Worm (Caenorhabditis elegans): ENCODE measurements around the gene sel-15.

Gene sel-15

DNA sequence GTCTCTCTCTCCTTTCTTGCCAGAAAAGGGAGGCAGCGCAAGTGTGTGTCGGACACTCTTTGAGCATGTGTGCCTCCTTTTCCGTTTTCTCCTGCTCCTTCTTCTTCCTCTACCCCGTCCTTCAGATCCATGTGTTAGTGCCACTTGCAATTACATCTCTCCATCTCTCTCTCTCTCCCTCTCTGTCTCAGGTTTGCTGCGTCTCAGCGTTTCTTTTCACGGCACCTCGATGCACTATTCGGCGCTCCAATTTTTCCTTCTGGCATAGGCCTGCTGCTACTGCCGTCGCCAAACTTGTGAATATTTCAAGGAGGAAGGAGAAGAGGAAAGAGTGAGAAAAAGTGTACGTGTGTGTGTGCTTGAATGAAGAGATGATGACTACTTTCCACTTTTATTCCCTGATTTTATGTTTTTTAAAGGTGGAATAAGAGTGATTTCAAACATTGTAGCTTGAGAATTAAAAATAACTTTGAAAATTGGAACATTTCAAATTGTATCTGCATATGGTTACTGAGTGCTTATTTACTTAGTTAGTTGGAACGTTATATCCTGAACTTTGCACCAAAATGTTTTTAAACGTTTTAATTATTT lies 27.9 kb downstream of the sel-15 start, which contains the start of gene W02B3.3:
W02B3.3 (minus strand) TSS at position 131 of the 591 bp plus-strand sequence.
- TF ChIP-seq lin-39 (tag; optimal IDR thresholded peaks at IDR 0.05) (no peak), nhr-23 (tag; optimal IDR thresholded peaks at IDR 0.05) (no peak), lin-11 (tag; optimal IDR thresholded peaks at IDR 0.05) (peak; percentile 35), elt-1 (tag; optimal IDR thresholded peaks at IDR 0.05) (no peak), ztf-1 (GFP tag; conservative IDR thresholded peaks at IDR 0.05) (no peak), elt-3 (tag; optimal IDR thresholded peaks at IDR 0.05) (no peak), peb-1 (tag; optimal IDR thresholded peaks at IDR 0.05) (no peak), nhr-6 (tag; optimal IDR thresholded peaks at IDR 0.05) (peak; percentile 50), gmeb-1 (tag; optimal IDR thresholded peaks at IDR 0.05) (no peak), nhr-11 (tag; optimal IDR thresholded peaks at IDR 0.05) (no peak), dmd-4 (tag; optimal IDR thresholded peaks at IDR 0.05) (no peak), snpc-4 (tag; optimal IDR thresholded peaks at IDR 0.05) (peak; percentile 29), unc-62 (GFP tag; optimal IDR thresholded peaks at IDR 0.05) (no peak), nhr-10 (tag; optimal IDR thresholded peaks at IDR 0.05) (no peak), ama-1 (optimal IDR thresholded peaks at IDR 0.05) (no peak), F13H6.1 (tag; optimal IDR thresholded peaks at IDR 0.05) (peak; percentile 76), sem-4 (tag; optimal IDR thresholded peaks at IDR 0.05) (no peak), nhr-12 (tag; optimal IDR thresholded peaks at IDR 0.05) (no peak), unc-39 (tag; optimal IDR thresholded peaks at IDR 0.05) (no peak), ZK546.5 (tag; optimal IDR thresholded peaks at IDR 0.05) (no peak), fos-1 (tag; optimal IDR thresholded peaks at IDR 0.05) (peak; percentile 11), aly-2 (tag; optimal IDR thresholded peaks at IDR 0.05) (no peak), zag-1 (tag; optimal IDR thresholded peaks at IDR 0.05) (peak; percentile 90), ceh-16 (tag; optimal IDR thresholded peaks at IDR 0.05) (no peak), nhr-129 (tag; optimal IDR thresholded peaks at IDR 0.05) (peak; percentile 92), nhr-77 (tag; optimal IDR thresholded peaks at IDR 0.05) (no peak), lin-13 (GFP tag; optimal IDR thresholded peaks at IDR 0.05) (no peak), unc-55 (GFP tag; optimal IDR thresholded peaks at IDR 0.05) (peak; percentile 97), nhr-25 (tag; optimal IDR thresholded peaks at IDR 0.05) (no peak), alr-1 (tag; optimal IDR thresholded peaks at IDR 0.05) (peak; percentile 27), blmp-1 (tag; optimal IDR thresholded peaks at IDR 0.05; ENCODE audit: insufficient read depth) (no peak), Y55F3AM.14 (GFP tag; optimal IDR thresholded peaks at IDR 0.05) (peak; percentile 10), ztf-4 (tag; optimal IDR thresholded peaks at IDR 0.05) (peak; percentile 41), ceh-82 (tag; optimal IDR thresholded peaks at IDR 0.05) (no peak), ztf-11 (tag; optimal IDR thresholded peaks at IDR 0.05) (no peak), nhr-237 (tag; optimal IDR thresholded peaks at IDR 0.05) (no peak), R02D3.7 (tag; optimal IDR thresholded peaks at IDR 0.05) (no peak), skn-1 (tag; optimal IDR thresholded peaks at IDR 0.05) (no peak), sma-3 (GFP tag; optimal IDR thresholded peaks at IDR 0.05) (no peak), mbf-1 (tag; optimal IDR thresholded peaks at IDR 0.05) (no peak), lsy-2 (tag; optimal IDR thresholded peaks at IDR 0.05) (peak; percentile 17 to 74), mab-5 (tag; optimal IDR thresholded peaks at IDR 0.05) (no peak), nhr-21 (tag; optimal IDR thresholded peaks at IDR 0.05) (no peak), mdl-1 (tag; optimal IDR thresholded peaks at IDR 0.05) (peak in 1 of 2 experiments; percentile 52), egl-27 (tag; optimal IDR thresholded peaks at IDR 0.05) (peak; percentile 68), sma-9 (GFP tag; optimal IDR thresholded peaks at IDR 0.05) (peak; percentile 63), sma-9 (tag; optimal IDR thresholded peaks at IDR 0.05) (no peak), C34F6.9 (tag; optimal IDR thresholded peaks at IDR 0.05) (peak; percentile 90), crh-2 (tag; optimal IDR thresholded peaks at IDR 0.05) (peak; percentile 65)
